Fruit fly (Drosophila melanogaster): ENCODE results near the gene CG3847.
A peak's percentile ranks its signal among the peaks of the same experiment; 100 is the strongest.

CG3847 gene

dm6 chrX:6301052-6301451, 45.9 kb upstream of the CG3847 start, which contains the start of gene CG12219 (continued):
- TF ChIP-seq nom (GFP tag; optimal IDR thresholded peaks at IDR 0.05) (no peak), amos (GFP tag; IDR thresholded peaks at IDR 0.05; ENCODE audit: partially characterized antibody) (peak; percentile 71; the same call in 1 of the 2 replicates), tna (GFP tag; IDR thresholded peaks at IDR 0.05; ENCODE audit: partially characterized antibody) (no peak), btn (GFP tag; optimal IDR thresholded peaks at IDR 0.05) (no peak), CG42726 (GFP tag; IDR thresholded peaks at IDR 0.05; ENCODE audit: partially characterized antibody) (0 out of 2 replicates have a peak, but pooled peaks have one; percentile 8), CG3726 (GFP tag; IDR thresholded peaks at IDR 0.05) (no peak), CG33557 (GFP tag; optimal IDR thresholded peaks at IDR 0.05) (no peak), yki (optimal IDR thresholded peaks at IDR 0.05) (no peak), ci (GFP tag; IDR thresholded peaks at IDR 0.05) (no peak), lmd (GFP tag; IDR thresholded peaks at IDR 0.05) (no peak), CG11504 (tag; optimal IDR thresholded peaks at IDR 0.05) (no peak), CG12659 (GFP tag; optimal IDR thresholded peaks at IDR 0.05) (peak; percentile 20), CG6813 (GFP tag; optimal IDR thresholded peaks at IDR 0.05) (no peak), CTCF (GFP tag; optimal IDR thresholded peaks at IDR 0.05) (no peak), zen (tag; optimal IDR thresholded peaks at IDR 0.05) (no peak), CG11398 (GFP tag; optimal IDR thresholded peaks at IDR 0.05) (no peak), Nf-YB (GFP tag; optimal IDR thresholded peaks at IDR 0.05) (no peak), gem (tag; optimal IDR thresholded peaks at IDR 0.05) (no peak), dpn (GFP tag; optimal IDR thresholded peaks at IDR 0.05) (no peak), CG1647 (GFP tag; optimal IDR thresholded peaks at IDR 0.05) (no peak), salm (tag; optimal IDR thresholded peaks at IDR 0.05) (no peak), Spps (tag; optimal IDR thresholded peaks at IDR 0.05) (no peak), CG2129 (GFP tag; IDR thresholded peaks at IDR 0.05; ENCODE audit: partially characterized antibody) (peak; percentile 27; the same call in 1 of the 2 replicates), her (GFP tag; optimal IDR thresholded peaks at IDR 0.05) (no peak), CG6765 (GFP tag; optimal IDR thresholded peaks at IDR 0.05) (no peak), Mrtf (GFP tag; IDR thresholded peaks at IDR 0.05) (no peak), Lim3 (GFP tag; IDR thresholded peaks at IDR 0.05) (no peak), CG10565 (GFP tag; optimal IDR thresholded peaks at IDR 0.05) (no peak), aop (GFP tag; IDR thresholded peaks at IDR 0.05) (no peak), PHDP (tag; optimal IDR thresholded peaks at IDR 0.05) (no peak), prd (optimal IDR thresholded peaks at IDR 0.05) (no peak), prd (GFP tag; IDR thresholded peaks at IDR 0.05) (no peak), nerfin-2 (GFP tag; IDR thresholded peaks at IDR 0.05; ENCODE audit: partially characterized antibody) (0 out of 2 replicates have a peak, but pooled peaks have one; percentile 22), ap (GFP tag; IDR thresholded peaks at IDR 0.05) (no peak), B-H2 (GFP tag; optimal IDR thresholded peaks at IDR 0.05) (no peak), Max (GFP tag; optimal IDR thresholded peaks at IDR 0.05) (no peak), CG6254 (GFP tag; optimal IDR thresholded peaks at IDR 0.05) (no peak), insv (GFP tag; optimal IDR thresholded peaks at IDR 0.05) (no peak), org-1 (GFP tag; optimal IDR thresholded peaks at IDR 0.05) (no peak), Dad (GFP tag; optimal IDR thresholded peaks at IDR 0.05) (no peak), BEAF-32 (GFP tag; optimal IDR thresholded peaks at IDR 0.05) (peak; percentile 73), tio (GFP tag; optimal IDR thresholded peaks at IDR 0.05) (no peak), MTF-1 (GFP tag; optimal IDR thresholded peaks at IDR 0.05; ENCODE audit: borderline replicate concordance) (no peak), CG10267 (tag; optimal IDR thresholded peaks at IDR 0.05) (peak; percentile 13), Pdp1 (GFP tag; optimal IDR thresholded peaks at IDR 0.05) (peak in 1 of 2 experiments; percentile 90), kay (GFP tag; optimal IDR thresholded peaks at IDR 0.05) (no peak), grau (tag; optimal IDR thresholded peaks at IDR 0.05) (no peak), jing (GFP tag; optimal IDR thresholded peaks at IDR 0.05) (no peak), mirr (GFP tag; optimal IDR thresholded peaks at IDR 0.05) (no peak), Nf-YA (GFP tag; IDR thresholded peaks at IDR 0.05) (no peak), Sin3A (optimal IDR thresholded peaks at IDR 0.05) (peak; percentile 8), CG12155 (GFP tag; optimal IDR thresholded peaks at IDR 0.05) (no peak)
